Fruit fly (Drosophila melanogaster): ENCODE results near the gene CG11837.

CG11837 gene

DNA sequence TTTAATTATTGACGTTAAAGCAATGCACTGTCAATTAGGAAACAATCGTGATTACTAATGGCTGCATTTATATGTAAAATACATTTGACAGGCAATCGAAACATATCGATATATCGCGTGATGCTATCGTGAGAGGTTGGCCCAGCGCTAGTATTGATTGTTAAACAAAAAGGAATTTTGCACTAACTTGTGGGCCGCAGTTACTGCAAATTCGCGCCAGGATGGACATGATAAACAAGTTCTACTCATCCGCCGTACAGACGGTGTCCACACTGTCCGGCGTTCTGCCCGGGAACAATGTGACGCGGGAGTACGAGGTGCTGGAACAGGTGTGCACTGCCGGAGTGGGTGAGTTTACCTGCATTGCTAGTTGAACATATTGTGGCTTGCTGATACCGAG lies 22.2 kb upstream of the CG11837 start, which contains the start of the genes eIF4E6 and CG1951 (continued):
- TF ChIP-seq Med (GFP tag) (peak; percentile 86), CG10462 (GFP tag; optimal IDR thresholded peaks at IDR 0.05) (no peak), tna (GFP tag; IDR thresholded peaks at IDR 0.05; ENCODE audit: partially characterized antibody) (peak; percentile 93), CG9727 (GFP tag; optimal IDR thresholded peaks at IDR 0.05) (no peak), Adf1 (GFP tag; IDR thresholded peaks at IDR 0.05) (no peak), abd-A (tag; optimal IDR thresholded peaks at IDR 0.05) (no peak), CG2889 (GFP tag; IDR thresholded peaks at IDR 0.05) (no peak), Optix (GFP tag; IDR thresholded peaks at IDR 0.05) (no peak), CG32532 (GFP tag; IDR thresholded peaks at IDR 0.05) (no peak), CG3163 (GFP tag; optimal IDR thresholded peaks at IDR 0.05) (no peak), trem (tag; optimal IDR thresholded peaks at IDR 0.05) (peak; percentile 47), CG15479 (GFP tag; optimal IDR thresholded peaks at IDR 0.05) (no peak), Ptx1 (GFP tag; IDR thresholded peaks at IDR 0.05) (no peak), oc (tag; optimal IDR thresholded peaks at IDR 0.05) (no peak), CG15514 (GFP tag; optimal IDR thresholded peaks at IDR 0.05) (no peak), sens-2 (GFP tag; IDR thresholded peaks at IDR 0.05) (no peak), CG12744 (GFP tag; optimal IDR thresholded peaks at IDR 0.05) (no peak), salm (tag; optimal IDR thresholded peaks at IDR 0.05) (no peak), CG1603 (tag; optimal IDR thresholded peaks at IDR 0.05) (no peak), Fer2 (tag; optimal IDR thresholded peaks at IDR 0.05) (no peak), so (GFP tag; IDR thresholded peaks at IDR 0.05) (no peak), dm (GFP tag; optimal IDR thresholded peaks at IDR 0.05) (peak; percentile 23), vnd (GFP tag; IDR thresholded peaks at IDR 0.05; ENCODE audit: partially characterized antibody) (peak; percentile 93), exex (tag; optimal IDR thresholded peaks at IDR 0.05) (peak; percentile 15), CG8290 (GFP tag; optimal IDR thresholded peaks at IDR 0.05) (no peak), CG8290 (tag; optimal IDR thresholded peaks at IDR 0.05) (no peak), CG11085 (GFP tag; IDR thresholded peaks at IDR 0.05) (no peak), HLH3B (GFP tag; IDR thresholded peaks at IDR 0.05) (no peak), CG4328 (GFP tag; optimal IDR thresholded peaks at IDR 0.05) (no peak), CG17612 (GFP tag; IDR thresholded peaks at IDR 0.05) (no peak), CG13424 (tag; optimal IDR thresholded peaks at IDR 0.05) (no peak), ato (GFP tag; IDR thresholded peaks at IDR 0.05; ENCODE audit: partially characterized antibody) (peak; percentile 88), sc (optimal IDR thresholded peaks at IDR 0.05) (no peak), sc (GFP tag; optimal IDR thresholded peaks at IDR 0.05) (no peak), Xbp1 (GFP tag; optimal IDR thresholded peaks at IDR 0.05) (no peak), tin (GFP tag; optimal IDR thresholded peaks at IDR 0.05) (no peak), wek (GFP tag; optimal IDR thresholded peaks at IDR 0.05) (no peak), Side (GFP tag; optimal IDR thresholded peaks at IDR 0.05) (no peak), danr (GFP tag; IDR thresholded peaks at IDR 0.05) (no peak), CG12155 (GFP tag; optimal IDR thresholded peaks at IDR 0.05) (no peak), tx (GFP tag; optimal IDR thresholded peaks at IDR 0.05) (peak; percentile 4), CG18599 (GFP tag; optimal IDR thresholded peaks at IDR 0.05) (no peak), Camta (GFP tag; optimal IDR thresholded peaks at IDR 0.05) (no peak), fd64A (GFP tag; optimal IDR thresholded peaks at IDR 0.05) (no peak), disco-r (GFP tag; optimal IDR thresholded peaks at IDR 0.05) (no peak), NK7.1 (GFP tag; optimal IDR thresholded peaks at IDR 0.05) (no peak), Sry-δ (GFP tag; optimal IDR thresholded peaks at IDR 0.05) (peak; percentile 94), CG12942 (GFP tag; optimal IDR thresholded peaks at IDR 0.05) (no peak), CHES-1-like (GFP tag; optimal IDR thresholded peaks at IDR 0.05) (no peak), Antp (GFP tag; optimal IDR thresholded peaks at IDR 0.05) (no peak), gcm2 (GFP tag; optimal IDR thresholded peaks at IDR 0.05) (no peak), MBD-R2 (GFP tag; IDR thresholded peaks at IDR 0.05) (peak; percentile 92), yki (optimal IDR thresholded peaks at IDR 0.05) (no peak), fd96Cb (tag; optimal IDR thresholded peaks at IDR 0.05) (no peak)

Data from whole organism, embryonic.